Fruit fly (Drosophila melanogaster) whole organism, embryonic: ENCODE results near the gene sip1.

Source experiments
- Antp ChIP-seq: fragments of 200-800 bp; sonication (Bioruptor generic); optimal IDR thresholded peaks from 3 replicates; lab custom pipeline; 2016; ENCODE audit warnings: missing biosample characterization, missing genetic modification characterization
- CG10543 ChIP-seq: fragments of 200-800 bp; sonication (Bioruptor generic); optimal IDR thresholded peaks from 3 replicates; lab custom pipeline; 2017; ENCODE audit warnings: missing biosample characterization, mild to moderate bottlenecking, missing genetic modification characterization, moderate library complexity
- CG11696 ChIP-seq: fragments of 200-800 bp; sonication (Bioruptor generic); IDR thresholded peaks from 2 replicates; pipeline ENCODE4 v1.3.6; 2022; ENCODE audit warnings: missing biosample characterization, missing genetic modification characterization
- CG12071 ChIP-seq: fragments of 200-800 bp; sonication (Bioruptor generic); optimal IDR thresholded peaks from 3 replicates; lab custom pipeline; 2018; ENCODE audit warnings: missing biosample characterization, mild to moderate bottlenecking, missing genetic modification characterization
- CG1233 ChIP-seq: fragments of 200-800 bp; sonication (Bioruptor generic); optimal IDR thresholded peaks from 4 replicates; lab custom pipeline; 2018; ENCODE audit warnings: missing biosample characterization, mild to moderate bottlenecking, missing genetic modification characterization
- CG12391 ChIP-seq: fragments of 200-800 bp; sonication (Bioruptor generic); optimal IDR thresholded peaks from 3 replicates; lab custom pipeline; 2018; ENCODE audit warnings: missing biosample characterization, mild to moderate bottlenecking, missing genetic modification characterization, moderate library complexity
- CG12659 ChIP-seq: fragments of 200-800 bp; sonication (Bioruptor generic); optimal IDR thresholded peaks from 3 replicates; lab custom pipeline; 2017; ENCODE audit warnings: mild to moderate bottlenecking, missing biosample characterization, missing genetic modification reagents, missing genetic modification characterization
- CG12769 ChIP-seq: fragments of 200-800 bp; sonication (Bioruptor generic); optimal IDR thresholded peaks from 2 replicates; lab custom pipeline; 2019; ENCODE audit warnings: missing biosample characterization, mild to moderate bottlenecking, missing genetic modification characterization, moderate library complexity
- CG13775 ChIP-seq: fragments of 200-800 bp; sonication (Bioruptor generic); optimal IDR thresholded peaks from 3 replicates; lab custom pipeline; 2017; ENCODE audit warnings: missing biosample characterization, mild to moderate bottlenecking, missing genetic modification characterization
- CG13894 ChIP-seq: fragments of 200-800 bp; sonication (Bioruptor generic); optimal IDR thresholded peaks from 3 replicates; lab custom pipeline; 2018; ENCODE audit warnings: missing biosample characterization, mild to moderate bottlenecking, missing genetic modification characterization, moderate library complexity
- CG14710 ChIP-seq: fragments of 200-800 bp; sonication (Bioruptor generic); optimal IDR thresholded peaks from 3 replicates; lab custom pipeline; 2019; ENCODE audit warnings: missing biosample characterization, mild to moderate bottlenecking, missing genetic modification characterization, moderate library complexity
- CG18476 ChIP-seq: fragments of 200-800 bp; sonication (Bioruptor generic); optimal IDR thresholded peaks from 2 replicates; lab custom pipeline; 2016; ENCODE audit warnings: missing biosample characterization, mild to moderate bottlenecking, missing genetic modification characterization
- CG18619 ChIP-seq: fragments of 200-800 bp; sonication (Bioruptor generic); optimal IDR thresholded peaks from 3 replicates; lab custom pipeline; 2017; ENCODE audit warnings: missing biosample characterization, mild to moderate bottlenecking, missing genetic modification characterization
- CG2120 ChIP-seq: fragments of 200-800 bp; sonication (Bioruptor generic); optimal IDR thresholded peaks from 3 replicates; lab custom pipeline; 2016; ENCODE audit warnings: missing biosample characterization, missing genetic modification characterization
- CG31388 ChIP-seq: fragments of 200-800 bp; sonication (Bioruptor generic); optimal IDR thresholded peaks from 2 replicates; lab custom pipeline; 2016; ENCODE audit warnings: missing biosample characterization, missing genetic modification characterization
- CG34376 ChIP-seq: fragments of 200-800 bp; sonication (Bioruptor generic); optimal IDR thresholded peaks from 2 replicates; lab custom pipeline; 2018; ENCODE audit warnings: missing biosample characterization, mild to moderate bottlenecking, missing genetic modification characterization
- CG5953 ChIP-seq: fragments of 200-800 bp; sonication (Bioruptor generic); IDR thresholded peaks from 2 replicates; pipeline ENCODE4 v1.3.6; 2022; ENCODE audit warnings: missing biosample characterization, missing genetic modification characterization
- CG6175 ChIP-seq: fragments of 200-800 bp; sonication (Bioruptor generic); IDR thresholded peaks from 3 replicates; pipeline ENCODE4 v1.3.6; 2022; ENCODE audit warnings: missing biosample characterization, missing genetic modification characterization
- CG8924 ChIP-seq: fragments of 200-800 bp; optimal IDR thresholded peaks from 3 replicates; lab custom pipeline; 2019; ENCODE audit warnings: missing biosample characterization, mild to moderate bottlenecking, missing genetic modification characterization, moderate library complexity
- CG9437 ChIP-seq: fragments of 200-800 bp; sonication (Bioruptor generic); optimal IDR thresholded peaks from 2 replicates; lab custom pipeline; 2018; ENCODE audit warnings: missing biosample characterization, mild to moderate bottlenecking, missing genetic modification characterization
- CTCF ChIP-seq: fragments of 200-800 bp; sonication (Bioruptor generic); optimal IDR thresholded peaks from 2 replicates; lab custom pipeline; 2017; ENCODE audit warnings: missing biosample characterization, mild to moderate bottlenecking, missing genetic modification characterization, moderate library complexity
- H2.0 ChIP-seq: fragments of 200-800 bp; sonication (Bioruptor generic); IDR thresholded peaks from 2 replicates; pipeline ENCODE4 v1.3.6; 2022; ENCODE audit warnings: missing biosample characterization, missing genetic modification characterization
- HLH4C ChIP-seq: fragments of 200-800 bp; sonication (Bioruptor generic); IDR thresholded peaks from 3 replicates; pipeline ENCODE4 v1.3.6; 2022; ENCODE audit warnings: missing biosample characterization, missing genetic modification characterization; ENCODE audit not compliant: partially characterized antibody
- HmgD ChIP-seq: fragments of 200-800 bp; sonication (Bioruptor generic); optimal IDR thresholded peaks from 3 replicates; lab custom pipeline; 2016; ENCODE audit warnings: missing biosample characterization, missing genetic modification characterization
- Jarid2 ChIP-seq: fragments of 200-800 bp; sonication (Bioruptor generic); optimal IDR thresholded peaks from 3 replicates; lab custom pipeline; 2017; ENCODE audit warnings: mild to moderate bottlenecking, missing biosample characterization, missing genetic modification reagents, missing genetic modification characterization
- Lpt ChIP-seq: fragments of >200 bp; optimal IDR thresholded peaks from 2 replicates; lab custom pipeline; 2018; ENCODE audit warnings: missing biosample characterization, missing genetic modification characterization
- NFAT ChIP-seq: fragments of 200-800 bp; sonication (Bioruptor generic); IDR thresholded peaks from 2 replicates; pipeline ENCODE4 v1.3.6; 2022; ENCODE audit warnings: missing biosample characterization, missing genetic modification characterization
- Side ChIP-seq: fragments of 200-800 bp; sonication (Bioruptor generic); optimal IDR thresholded peaks from 2 replicates; lab custom pipeline; 2016; ENCODE audit warnings: missing biosample characterization, missing genetic modification characterization
- bab2 ChIP-seq: fragments of 200-800 bp; sonication (Bioruptor generic); optimal IDR thresholded peaks from 2 replicates; lab custom pipeline; 2016; ENCODE audit warnings: missing biosample characterization, missing genetic modification characterization
- bsh ChIP-seq, 2 experiments: fragments of 200-800 bp; sonication (Bioruptor generic); optimal IDR thresholded peaks; 2 replicates each; lab custom pipeline; 2017 to 2018; ENCODE audit warnings: mild to moderate bottlenecking in 2 of 2, missing biosample characterization in 2 of 2, missing genetic modification characterization in 2 of 2, moderate library complexity in 1 of 2
- da ChIP-seq: fragments of 200-800 bp; sonication (Bioruptor generic); optimal IDR thresholded peaks from 2 replicates; lab custom pipeline; 2016; ENCODE audit warnings: missing biosample characterization, missing genetic modification characterization
- fd64A ChIP-seq: fragments of 200-800 bp; sonication (Bioruptor generic); optimal IDR thresholded peaks from 3 replicates; lab custom pipeline; 2018; ENCODE audit warnings: missing biosample characterization, mild to moderate bottlenecking, missing genetic modification characterization
- ftz-f1 ChIP-seq: fragments of 200-800 bp; sonication (Bioruptor generic); optimal IDR thresholded peaks from 2 replicates; lab custom pipeline; 2016; ENCODE audit warnings: missing biosample characterization, missing genetic modification characterization
- fu2 ChIP-seq: fragments of 200-800 bp; sonication (Bioruptor generic); optimal IDR thresholded peaks from 2 replicates; lab custom pipeline; 2016; ENCODE audit warnings: missing biosample characterization, missing genetic modification characterization
- hkb ChIP-seq, 2 experiments: fragments of 200-800 bp in 1 of 2; fragments of >200 bp in 1 of 2; sonication (Bioruptor generic) in 1 of 2; IDR thresholded peaks in 1 of 2; optimal IDR thresholded peaks in 1 of 2; 2 replicates each; pipeline versions ENCODE4 v1.3.6 to Lab custom; 2017 to 2022; ENCODE audit warnings: missing biosample characterization in 1 of 2, missing genetic modification characterization in 1 of 2
- ken ChIP-seq: fragments of 200-800 bp; sonication (Bioruptor generic); IDR thresholded peaks from 3 replicates; pipeline ENCODE4 v1.3.6; 2022; ENCODE audit warnings: missing biosample characterization, missing genetic modification characterization
- lab ChIP-seq: fragments of 200-800 bp; sonication (Bioruptor generic); optimal IDR thresholded peaks from 3 replicates; lab custom pipeline; 2017; ENCODE audit warnings: missing biosample characterization, missing genetic modification characterization, mild to moderate bottlenecking, moderate library complexity, missing genetic modification reagents
- luna ChIP-seq: fragments of 200-800 bp; sonication (Bioruptor generic); optimal IDR thresholded peaks from 2 replicates; lab custom pipeline; 2016; ENCODE audit warnings: missing biosample characterization, missing genetic modification characterization
- pan ChIP-seq, 4 experiments: fragments of >200 bp in 3 of 4; fragments of 200-800 bp in 1 of 4; sonication (Bioruptor generic) in 1 of 4; optimal IDR thresholded peaks in 3 of 4; IDR thresholded peaks in 1 of 4; 2 replicates each; pipeline versions ENCODE4 v1.3.6 to Lab custom; 2017 to 2022; ENCODE audit warnings: missing biosample characterization in 2 of 4, missing genetic modification characterization in 2 of 4, mixed read lengths in 1 of 4
- pros ChIP-seq: fragments of 200-800 bp; sonication (Bioruptor generic); optimal IDR thresholded peaks from 3 replicates; lab custom pipeline; 2019; ENCODE audit warnings: missing biosample characterization, mild to moderate bottlenecking, missing genetic modification characterization, moderate library complexity
- pum ChIP-seq: fragments of 200-800 bp; sonication (Bioruptor generic); optimal IDR thresholded peaks from 2 replicates; lab custom pipeline; 2016; ENCODE audit warnings: missing biosample characterization, missing genetic modification characterization
- ranshi ChIP-seq: fragments of 200-800 bp; sonication (Bioruptor generic); IDR thresholded peaks from 2 replicates; pipeline ENCODE4 v1.3.6; 2022; ENCODE audit warnings: missing biosample characterization, missing genetic modification characterization
- sens ChIP-seq: fragments of 200-800 bp; sonication (Bioruptor generic); peaks from one replicate; lab custom pipeline; 2016; ENCODE audit warnings: missing biosample characterization, missing genetic modification characterization
- sob ChIP-seq: fragments of 200-800 bp; sonication (Bioruptor generic); IDR thresholded peaks from 2 replicates; pipeline ENCODE4 v1.3.6; 2022; ENCODE audit warnings: missing biosample characterization, missing genetic modification characterization
- stc ChIP-seq: fragments of 200-800 bp; sonication (Bioruptor generic); IDR thresholded peaks from 2 replicates; pipeline ENCODE4 v1.3.6; 2022; ENCODE audit warnings: missing biosample characterization, missing genetic modification characterization
- z ChIP-seq: fragments of 200-800 bp; sonication (Bioruptor generic); IDR thresholded peaks from 3 replicates; pipeline ENCODE4 v1.3.6; 2022; ENCODE audit warnings: missing biosample characterization, missing genetic modification characterization

sip1 gene

dm6 chr2L:5740740-5741139, 19.9 kb downstream of the sip1 start (continued):
- TF ChIP-seq fu2 (GFP tag; lab: Kevin White, UChicago) (no peak), CG12071 (GFP tag; lab: Kevin White, UChicago) (no peak), z (GFP tag; lab: Robert Waterston, UW) (peak; percentile 66; the same call in 1 of the 3 replicates), CTCF (GFP tag; lab: Kevin White, UChicago) (no peak), CG14710 (tag; lab: Kevin White, UChicago) (no peak), ranshi (GFP tag; lab: Robert Waterston, UW) (no peak), CG5953 (GFP tag; lab: Robert Waterston, UW) (0 out of 2 replicates have a peak, but pooled peaks have one; percentile 7), Antp (GFP tag; lab: Kevin White, UChicago) (no peak), lab (GFP tag; lab: Kevin White, UChicago) (no peak), CG34376 (GFP tag; lab: Kevin White, UChicago) (no peak), fd64A (GFP tag; lab: Kevin White, UChicago) (no peak), CG18476 (GFP tag; lab: Kevin White, UChicago) (no peak), CG13894 (tag; lab: Kevin White, UChicago) (no peak), CG10543 (GFP tag; lab: Kevin White, UChicago) (peak; percentile 12), Lpt (no peak), CG18619 (GFP tag; lab: Kevin White, UChicago) (no peak), ken (GFP tag; lab: Robert Waterston, UW) (no peak), Jarid2 (GFP tag; lab: Kevin White, UChicago) (peak; percentile 9), CG6175 (GFP tag; lab: Robert Waterston, UW) (peak; percentile 43; the same call in 1 of the 3 replicates), da (GFP tag; lab: Kevin White, UChicago) (no peak), luna (GFP tag; lab: Kevin White, UChicago) (no peak)

- no peak for TF ChIP-seq HmgD (GFP tag; lab: Kevin White, UChicago)
- peak; percentile 14 for TF ChIP-seq sens (GFP tag; lab: Kevin White, UChicago)
These were observed 20.3 kb downstream of the sip1 start, which contains the start of gene CG11147 for dm6 chr2L:5741144-5741543. CG11147 (minus strand) TSS chr2L:5741244.

dm6 chr2L:5742437-5742836, 21.6 kb downstream of the sip1 start:
- TF ChIP-seq CG13775 (no peak), ftz-f1 (peak; percentile 70), pros (peak; percentile 13), CG12769 (tag; lab: Kevin White, UChicago) (peak; percentile 74), Side (no peak)
- TF ChIP-seq, all 482 proteins: peak for 3

dm6 chr2L:5743537-5744148, 22.8 kb downstream of the sip1 start:
- TF ChIP-seq CG11696 (peak; percentile 28; the same call in 1 of the 2 replicates), CG12391 (tag; lab: Kevin White, UChicago) (peak; percentile 21), pum (GFP tag; lab: Kevin White, UChicago) (no peak), CG8924 (tag; lab: Kevin White, UChicago) (peak; percentile 33), hkb (optimal IDR thresholded peaks at IDR 0.05; lab: Kevin White, UChicago) (no peak), hkb (GFP tag; IDR thresholded peaks at IDR 0.05; lab: Robert Waterston, UW) (peak; percentile 55), CG9437 (GFP tag; lab: Kevin White, UChicago) (peak; percentile 12), HLH4C (no peak), CG31388 (GFP tag; lab: Kevin White, UChicago) (no peak), CG2120 (GFP tag; lab: Kevin White, UChicago) (peak; percentile 10), H2.0 (GFP tag; lab: Robert Waterston, UW) (0 out of 2 replicates have a peak, but pooled peaks have one; percentile 20), NFAT (GFP tag; lab: Robert Waterston, UW) (no peak), stc (GFP tag; lab: Robert Waterston, UW) (peak; percentile 57), sob (GFP tag; lab: Robert Waterston, UW) (no peak), CG1233 (no peak), bsh (GFP tag; optimal IDR thresholded peaks at IDR 0.05; lab: Kevin White, UChicago) (peak in 1 of 2 experiments; percentile 21), pan (optimal IDR thresholded peaks at IDR 0.05; lab: Kevin White, UChicago) (no peak), pan (GFP tag; optimal IDR thresholded peaks at IDR 0.05 in 1 of 2, IDR thresholded peaks at IDR 0.05 in 1 of 2) (peak in 1 of 2 experiments; percentile 60), bab2 (GFP tag; lab: Kevin White, UChicago) (peak; percentile 11), CG12659 (GFP tag; lab: Kevin White, UChicago) (peak; percentile 24)
